Worm (Caenorhabditis elegans) whole organism, L1 larva: ENCODE data around the gene Y39B6A.5.

Source experiments
- elt-2 ChIP-seq: sonication (generic microtip); optimal IDR thresholded peaks from 2 replicates; lab custom pipeline; 2016; ENCODE audit warnings: missing genetic modification characterization, mild to moderate bottlenecking, inconsistent platforms, missing compliant biosample characterization, missing genetic modification reagents
- lin-13 ChIP-seq: fragments of 150-350 bp; optimal IDR thresholded peaks from 2 replicates; lab custom pipeline; 2014; ENCODE audit warnings: missing biosample characterization, missing genetic modification reagents, missing genetic modification characterization
- nhr-28 ChIP-seq: fragments of 150-350 bp; optimal IDR thresholded peaks from 2 replicates; lab custom pipeline; 2014; ENCODE audit warnings: missing biosample characterization, missing genetic modification characterization
- snpc-4 ChIP-seq: fragments of 150-350 bp; optimal IDR thresholded peaks from 2 replicates; lab custom pipeline; 2014; ENCODE audit warnings: missing biosample characterization, missing genetic modification characterization

ce11 chrV:19153806-19154205, 4.9 kb downstream of the Y39B6A.5 start, which contains the start of gene tsp-13:
- no peak for TF ChIP-seq lin-13
- TF ChIP-seq snpc-4 = no peak
- no peak for TF ChIP-seq elt-2 (tag; lab: Kevin White, UChicago)
- no peak for TF ChIP-seq nhr-28
